Fruit fly (Drosophila melanogaster) whole organism, embryonic: ENCODE measurements around the gene CG32371.

Experiments used
- CG1832 ChIP-seq: fragments of 200-800 bp; sonication (Bioruptor generic); optimal IDR thresholded peaks from 2 replicates; lab custom pipeline; 2017; ENCODE audit warnings: missing biosample characterization, mild to moderate bottlenecking, missing genetic modification characterization, inconsistent platforms
- CG3838 ChIP-seq: fragments of 200-800 bp; sonication (Bioruptor generic); optimal IDR thresholded peaks from 3 replicates; lab custom pipeline; 2016; ENCODE audit warnings: missing biosample characterization, missing genetic modification characterization
- CG4328 ChIP-seq: fragments of 200-800 bp; sonication (Bioruptor generic); optimal IDR thresholded peaks from 3 replicates; lab custom pipeline; 2017; ENCODE audit warnings: missing biosample characterization, missing genetic modification reagents, missing genetic modification characterization

DNA sequence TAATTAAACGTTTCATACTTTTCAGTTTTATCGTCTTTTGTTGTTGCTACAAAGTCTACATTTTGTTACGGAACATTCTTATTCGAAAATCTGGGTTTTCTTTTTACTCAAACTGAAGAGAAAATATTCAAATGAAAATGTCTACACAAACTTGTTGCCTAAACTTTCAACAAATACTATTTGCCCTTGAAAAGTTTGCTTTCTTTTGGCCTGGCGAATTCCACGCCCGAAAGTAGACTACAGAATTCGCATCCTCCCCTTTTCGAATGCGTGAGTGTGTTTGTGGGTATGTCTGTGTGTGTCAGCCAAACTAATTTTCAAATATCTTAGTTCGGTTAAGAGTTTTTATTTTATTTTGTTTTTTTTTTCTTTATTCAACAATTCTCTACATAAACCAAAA is 45.3 kb upstream of the CG32371 start:
- TF ChIP-seq CG4328 (no peak), CG3838 (no peak), CG1832 (GFP tag; lab: Kevin White, UChicago) (no peak)
